Fruit fly (Drosophila melanogaster) whole organism, pupa: Measurements from ENCODE around the gene CG31016.
A peak's percentile ranks its signal among the peaks of the same experiment; 100 is the strongest.

Experiments used
- CG10348 ChIP-seq: fragments of 200-800 bp; sonication (Bioruptor generic); IDR thresholded peaks from 2 replicates; pipeline ENCODE4 v1.3.6; 2022; ENCODE audit warnings: missing biosample characterization, missing genetic modification characterization
- CG12605 ChIP-seq: fragments of 200-800 bp; sonication (Bioruptor generic); IDR thresholded peaks from 2 replicates; pipeline ENCODE4 v1.3.6; 2022; ENCODE audit warnings: missing biosample characterization, missing genetic modification characterization
- CG13204 ChIP-seq: fragments of 200-800 bp; sonication (Bioruptor generic); optimal IDR thresholded peaks from 2 replicates; lab custom pipeline; 2018; ENCODE audit warnings: missing biosample characterization, mild to moderate bottlenecking, missing genetic modification characterization, moderate library complexity
- CG14655 ChIP-seq: fragments of 200-800 bp; sonication (Bioruptor generic); optimal IDR thresholded peaks from 3 replicates; lab custom pipeline; 2017; ENCODE audit warnings: mild to moderate bottlenecking, missing biosample characterization, missing genetic modification reagents, missing genetic modification characterization
- CG15710 ChIP-seq: fragments of 200-800 bp; sonication (Bioruptor generic); optimal IDR thresholded peaks from 2 replicates; lab custom pipeline; 2018; ENCODE audit warnings: missing biosample characterization, mild to moderate bottlenecking, missing genetic modification characterization, moderate library complexity
- CG17806 ChIP-seq: fragments of 200-800 bp; sonication (Bioruptor generic); optimal IDR thresholded peaks from 2 replicates; lab custom pipeline; 2018; ENCODE audit warnings: missing biosample characterization, mild to moderate bottlenecking, missing genetic modification characterization, moderate library complexity
- CG32121 ChIP-seq: fragments of 200-800 bp; sonication (Bioruptor generic); IDR thresholded peaks from 2 replicates; pipeline ENCODE4 v1.3.6; 2022; ENCODE audit warnings: missing biosample characterization, missing genetic modification characterization
- CG34367 ChIP-seq: fragments of 200-800 bp; sonication (Bioruptor generic); optimal IDR thresholded peaks from 2 replicates; lab custom pipeline; 2018; ENCODE audit warnings: missing biosample characterization, mild to moderate bottlenecking, missing genetic modification characterization
- CG4496 ChIP-seq: fragments of 200-800 bp; sonication (Bioruptor generic); IDR thresholded peaks from 3 replicates; pipeline ENCODE4 v1.3.6; 2022; ENCODE audit warnings: missing biosample characterization, missing genetic modification characterization
- CG8159 ChIP-seq: fragments of 200-800 bp; sonication (Bioruptor generic); optimal IDR thresholded peaks from 3 replicates; lab custom pipeline; 2018; ENCODE audit warnings: missing biosample characterization, mild to moderate bottlenecking, missing genetic modification characterization, moderate library complexity
- CG9948 ChIP-seq: fragments of 200-800 bp; sonication (Bioruptor generic); optimal IDR thresholded peaks from 2 replicates; lab custom pipeline; 2018; ENCODE audit warnings: missing biosample characterization, mild to moderate bottlenecking, missing genetic modification characterization, moderate library complexity
- D1 ChIP-seq: fragments of 200-800 bp; sonication (Bioruptor generic); optimal IDR thresholded peaks from 2 replicates; lab custom pipeline; 2018; ENCODE audit warnings: missing biosample characterization, mild to moderate bottlenecking, missing genetic modification characterization, moderate library complexity
- EcR ChIP-seq: fragments of 200-800 bp; sonication (Bioruptor generic); optimal IDR thresholded peaks from 3 replicates; lab custom pipeline; 2019; ENCODE audit warnings: missing biosample characterization, missing genetic modification characterization, mild to moderate bottlenecking, moderate library complexity, missing genetic modification reagents
- Ets98B ChIP-seq: fragments of 200-800 bp; sonication (Bioruptor generic); IDR thresholded peaks from 2 replicates; pipeline ENCODE4 v1.3.6; 2022; ENCODE audit warnings: missing biosample characterization, missing genetic modification characterization
- Pif1A ChIP-seq: fragments of 200-800 bp; sonication (Bioruptor generic); optimal IDR thresholded peaks from 3 replicates; lab custom pipeline; 2016; ENCODE audit warnings: missing biosample characterization, missing genetic modification characterization
- Pif1B ChIP-seq: fragments of 200-800 bp; sonication (Bioruptor generic); optimal IDR thresholded peaks from 3 replicates; lab custom pipeline; 2016; ENCODE audit warnings: missing biosample characterization, missing genetic modification characterization
- Snoo ChIP-seq: fragments of 200-800 bp; sonication (Bioruptor generic); optimal IDR thresholded peaks from 3 replicates; lab custom pipeline; 2017; ENCODE audit warnings: missing biosample characterization, mild to moderate bottlenecking, missing genetic modification characterization, inconsistent platforms
- fd96Ca ChIP-seq: fragments of 200-800 bp; sonication (Bioruptor generic); IDR thresholded peaks from 3 replicates; pipeline ENCODE4 v1.3.6; 2022; ENCODE audit warnings: missing biosample characterization, missing genetic modification characterization
- gl ChIP-seq: fragments of 200-800 bp; sonication (Bioruptor generic); optimal IDR thresholded peaks from 2 replicates; lab custom pipeline; 2018; ENCODE audit warnings: missing biosample characterization, mild to moderate bottlenecking, missing genetic modification characterization

Gene CG31016

dm6 chr3R:30605889-30606288 lies at the start of gene CG31016:
TSS of gene CG31016 (plus strand) at chr3R:30606189.
- TF ChIP-seq Pif1B (GFP tag; lab: Kevin White, UChicago) (no peak), CG12605 (GFP tag; lab: Robert Waterston, UW) (no peak), CG13204 (GFP tag; lab: Kevin White, UChicago) (no peak), Ets98B (GFP tag; lab: Robert Waterston, UW) (no peak)

- no peak for TF ChIP-seq D1
- no peak for TF ChIP-seq CG8159
- TF ChIP-seq CG14655 (GFP tag; lab: Kevin White, UChicago), result no peak
- TF ChIP-seq CG34367 (tag; lab: Kevin White, UChicago), result no peak
- TF ChIP-seq CG32121 (GFP tag; lab: Robert Waterston, UW), result no peak
- TF ChIP-seq Ets98B (GFP tag; lab: Robert Waterston, UW), result no peak
- TF ChIP-seq Snoo, result no peak
- TF ChIP-seq CG12605 (GFP tag; lab: Robert Waterston, UW), result no peak
- no peak for TF ChIP-seq CG13204 (GFP tag; lab: Kevin White, UChicago)
These were observed 45.9 kb upstream of the CG31016 start, which contains the start of gene CG34155 for dm6 chr3R:30560070-30560469. TSS of gene CG34155 (minus strand) at chr3R:30560199.

DNA sequence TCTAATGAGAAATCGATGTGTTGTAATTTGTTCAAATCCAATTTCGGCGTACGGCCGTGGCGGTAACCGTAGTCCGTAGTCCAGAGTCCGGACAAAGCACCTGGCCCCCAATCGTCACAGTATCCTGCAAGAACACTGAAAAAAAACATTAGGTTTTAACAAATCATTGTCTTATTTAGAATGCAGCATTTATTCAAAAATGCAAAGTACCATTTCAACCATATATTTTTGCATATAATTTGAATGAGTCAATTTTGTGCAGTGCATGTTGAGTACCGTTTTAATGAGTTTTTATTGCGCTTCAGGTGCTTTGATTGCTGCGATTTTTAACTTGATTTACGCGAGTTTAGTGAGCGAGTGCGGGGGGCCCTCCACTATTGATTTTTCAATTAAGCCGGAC lies 44.8 kb upstream of the CG31016 start:
- TF ChIP-seq CG9948 (tag; lab: Kevin White, UChicago), result no peak
- TF ChIP-seq fd96Ca (GFP tag; lab: Robert Waterston, UW), result no peak
- TF ChIP-seq CG8159, result no peak
- TF ChIP-seq Pif1B (GFP tag; lab: Kevin White, UChicago), result no peak
- TF ChIP-seq, all 21 proteins: peak for 0

DNA sequence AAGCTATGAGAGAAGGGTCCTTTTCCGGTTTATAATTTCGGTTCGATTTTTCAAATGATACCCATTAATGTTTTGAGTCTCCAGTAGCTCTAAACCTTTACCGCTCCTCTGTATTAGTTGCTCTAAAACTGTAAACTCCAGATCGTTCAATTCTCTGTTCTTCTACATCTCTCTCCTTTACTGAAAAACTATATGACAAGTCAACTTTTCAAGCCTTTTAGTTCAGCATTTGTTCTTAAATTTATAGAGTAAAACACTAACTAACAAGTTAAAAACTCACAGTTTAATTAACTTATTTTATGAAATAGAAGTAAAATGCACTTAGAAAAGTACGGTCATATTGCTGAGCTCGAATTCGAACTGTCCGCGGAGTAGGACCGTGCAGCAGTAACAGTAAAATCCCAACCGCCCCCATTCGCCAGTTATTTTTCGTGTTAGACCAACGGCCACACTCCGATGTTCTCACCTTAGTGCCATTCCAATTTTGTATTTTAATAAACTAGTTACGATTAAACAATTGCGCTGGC lies 43.2 kb upstream of the CG31016 start:
- TF ChIP-seq CG9948 (tag; lab: Kevin White, UChicago), result no peak
- TF ChIP-seq CG10348, result no peak
- no peak; the same call in 1 of the 2 replicates for TF ChIP-seq CG12605 (GFP tag; lab: Robert Waterston, UW)
- no peak for TF ChIP-seq CG13204 (GFP tag; lab: Kevin White, UChicago)
- no peak for TF ChIP-seq gl (tag; lab: Kevin White, UChicago)

DNA sequence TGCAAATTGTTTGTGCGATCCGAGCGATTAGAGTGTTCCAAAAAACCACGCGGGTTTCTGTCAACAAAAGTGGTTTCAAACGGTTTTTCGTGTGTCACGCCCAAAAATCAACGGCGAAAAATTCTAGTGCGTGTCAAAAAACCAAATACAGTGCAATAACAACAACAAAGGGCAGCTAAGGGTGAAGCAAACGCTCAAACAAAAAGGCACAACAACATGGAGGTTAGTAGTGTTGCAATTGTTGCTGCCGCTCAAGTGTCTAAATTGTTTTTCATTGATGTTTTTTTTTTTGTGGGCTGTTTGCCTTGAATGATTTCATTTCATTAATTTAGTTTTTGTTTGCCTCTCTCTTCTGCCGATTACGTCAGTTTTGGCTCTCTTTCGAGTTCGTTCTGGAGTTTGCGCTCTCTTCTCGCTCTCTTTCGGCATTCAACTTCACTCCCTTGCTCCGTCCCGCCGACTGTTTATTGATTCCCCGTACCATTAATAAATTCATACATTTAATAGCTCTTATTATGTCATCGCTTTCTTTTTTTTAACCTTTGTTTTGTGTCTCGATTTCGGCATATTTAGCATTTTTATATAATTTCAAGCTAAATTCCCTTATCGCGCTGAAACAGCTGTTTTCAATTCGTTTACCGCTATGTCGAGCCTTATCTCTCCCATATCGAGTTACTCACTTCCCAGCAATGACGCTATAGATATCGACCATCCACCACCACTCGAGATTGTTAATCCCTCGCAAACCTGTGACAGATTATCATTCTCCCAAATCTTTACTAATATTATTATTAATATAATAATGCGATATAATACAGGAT lies 42.5 kb upstream of the CG31016 start:
- peak; percentile 20 for TF ChIP-seq EcR
- no peak for TF ChIP-seq CG13204 (GFP tag; lab: Kevin White, UChicago)
- peak; percentile 29; the same call in 1 of the 3 replicates for TF ChIP-seq fd96Ca (GFP tag; lab: Robert Waterston, UW)

DNA sequence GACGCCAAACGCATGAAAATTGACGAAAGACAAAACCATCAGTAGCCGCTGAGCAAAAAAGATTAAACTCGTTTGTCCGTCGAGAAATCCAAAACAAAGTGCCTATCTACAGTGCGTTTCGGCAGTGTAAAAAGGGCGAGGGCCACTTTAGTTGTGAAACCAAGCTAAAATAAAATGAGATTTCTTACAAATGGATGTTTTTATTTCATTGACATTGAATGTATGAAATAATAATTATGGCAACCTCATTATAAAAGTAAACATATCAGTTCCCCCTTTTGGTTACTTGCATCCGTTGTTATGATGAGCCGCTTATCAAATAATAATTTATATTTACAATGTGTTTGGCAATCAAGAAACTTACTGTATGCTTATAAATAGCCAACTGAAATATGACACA lies 41.5 kb upstream of the CG31016 start:
- TF ChIP-seq CG14655 (GFP tag; lab: Kevin White, UChicago), result peak; percentile 6
- TF ChIP-seq CG10348, result no peak
- TF ChIP-seq Pif1B (GFP tag; lab: Kevin White, UChicago), result no peak
- TF ChIP-seq CG32121 (GFP tag; lab: Robert Waterston, UW), result peak; percentile 13; the same call in 1 of the 2 replicates
- no peak for TF ChIP-seq CG13204 (GFP tag; lab: Kevin White, UChicago)
- TF ChIP-seq CG8159, result peak; percentile 0
- TF ChIP-seq CG4496 (GFP tag; lab: Robert Waterston, UW), result 0 out of 3 replicates have a peak, but pooled peaks have one; percentile 25
- TF ChIP-seq, all 21 proteins: peak for 4

- TF ChIP-seq CG15710, result no peak
- no peak for TF ChIP-seq Pif1A (GFP tag; lab: Kevin White, UChicago)
- no peak for TF ChIP-seq D1
- no peak for TF ChIP-seq Snoo
- no peak for TF ChIP-seq CG17806 (tag; lab: Kevin White, UChicago)
- no peak for TF ChIP-seq Ets98B (GFP tag; lab: Robert Waterston, UW)
- no peak for TF ChIP-seq CG14655 (GFP tag; lab: Kevin White, UChicago)
- no peak for TF ChIP-seq gl (tag; lab: Kevin White, UChicago)
- no peak for TF ChIP-seq CG9948 (tag; lab: Kevin White, UChicago)
- no peak for TF ChIP-seq CG34367 (tag; lab: Kevin White, UChicago)
- TF ChIP-seq CG4496 (GFP tag; lab: Robert Waterston, UW), result no peak
- TF ChIP-seq CG10348, result no peak
- TF ChIP-seq CG12605 (GFP tag; lab: Robert Waterston, UW), result no peak
- TF ChIP-seq CG8159, result no peak
- TF ChIP-seq CG32121 (GFP tag; lab: Robert Waterston, UW), result no peak
- TF ChIP-seq fd96Ca (GFP tag; lab: Robert Waterston, UW), result no peak
- TF ChIP-seq EcR, result no peak
These were observed 39.6 kb upstream of the CG31016 start for dm6 chr3R:30566181-30566902.
